Fruit fly (Drosophila melanogaster) whole organism, adult: Measurements from ENCODE around the gene Cpr78Cb.

Source experiments
- CG11617 ChIP-seq: fragments of 200-800 bp; sonication (Bioruptor generic); optimal IDR thresholded peaks from 2 replicates; lab custom pipeline; 2017; ENCODE audit warnings: mild to moderate bottlenecking, missing biosample characterization, missing genetic modification reagents, missing genetic modification characterization
- CG14711 ChIP-seq: fragments of 200-800 bp; sonication (Bioruptor generic); optimal IDR thresholded peaks from 2 replicates; lab custom pipeline; 2018; ENCODE audit warnings: missing biosample characterization, mild to moderate bottlenecking, missing genetic modification characterization, moderate library complexity
- CG1620 ChIP-seq: fragments of 200-800 bp; sonication (Bioruptor generic); optimal IDR thresholded peaks from 2 replicates; lab custom pipeline; 2016; ENCODE audit warnings: missing biosample characterization, missing genetic modification characterization
- CG33017 ChIP-seq: fragments of 200-800 bp; sonication (Bioruptor generic); optimal IDR thresholded peaks from 2 replicates; lab custom pipeline; 2018; ENCODE audit warnings: missing biosample characterization, mild to moderate bottlenecking, missing genetic modification characterization, moderate library complexity
- CG5204 ChIP-seq: fragments of 200-800 bp; sonication (Bioruptor generic); optimal IDR thresholded peaks from 2 replicates; lab custom pipeline; 2016; ENCODE audit warnings: missing biosample characterization, missing genetic modification characterization
- Clk ChIP-seq: fragments of 200-800 bp; sonication (Bioruptor generic); optimal IDR thresholded peaks from 2 replicates; lab custom pipeline; 2017; ENCODE audit warnings: missing biosample characterization, missing genetic modification characterization
- Crg-1 ChIP-seq: fragments of 200-800 bp; sonication (Bioruptor generic); optimal IDR thresholded peaks from 2 replicates; lab custom pipeline; 2016; ENCODE audit warnings: missing biosample characterization, missing genetic modification characterization
- Hr96 ChIP-seq: fragments of 200-800 bp; sonication (Bioruptor generic); optimal IDR thresholded peaks from 2 replicates; lab custom pipeline; 2016; ENCODE audit warnings: missing biosample characterization, missing genetic modification characterization
- Mnt ChIP-seq: fragments of 200-800 bp; sonication (Bioruptor generic); optimal IDR thresholded peaks from 2 replicates; lab custom pipeline; 2016; ENCODE audit warnings: missing biosample characterization, mild to moderate bottlenecking, missing genetic modification characterization
- bab1 ChIP-seq: fragments of 200-800 bp; sonication (Bioruptor generic); optimal IDR thresholded peaks from 3 replicates; lab custom pipeline; 2019; ENCODE audit warnings: missing biosample characterization, mild to moderate bottlenecking, missing genetic modification characterization, moderate library complexity
- kay ChIP-seq: fragments of 200-800 bp; sonication (Bioruptor generic); peaks from one replicate; lab custom pipeline; 2016; ENCODE audit warnings: missing biosample characterization, missing genetic modification characterization, borderline replicate concordance
- ovo ChIP-seq: fragments of 200-800 bp; sonication (Bioruptor generic); optimal IDR thresholded peaks from 2 replicates; lab custom pipeline; 2016; ENCODE audit warnings: missing biosample characterization, missing genetic modification characterization
- pad ChIP-seq: fragments of 200-800 bp; sonication (Bioruptor generic); optimal IDR thresholded peaks from 3 replicates; lab custom pipeline; 2017; ENCODE audit warnings: missing biosample characterization, missing genetic modification characterization, mild to moderate bottlenecking, moderate library complexity, missing genetic modification reagents
- tj ChIP-seq: fragments of 200-800 bp; sonication (Bioruptor generic); optimal IDR thresholded peaks from 3 replicates; lab custom pipeline; 2017; ENCODE audit warnings: missing biosample characterization, mild to moderate bottlenecking, missing genetic modification characterization, moderate library complexity

DNA sequence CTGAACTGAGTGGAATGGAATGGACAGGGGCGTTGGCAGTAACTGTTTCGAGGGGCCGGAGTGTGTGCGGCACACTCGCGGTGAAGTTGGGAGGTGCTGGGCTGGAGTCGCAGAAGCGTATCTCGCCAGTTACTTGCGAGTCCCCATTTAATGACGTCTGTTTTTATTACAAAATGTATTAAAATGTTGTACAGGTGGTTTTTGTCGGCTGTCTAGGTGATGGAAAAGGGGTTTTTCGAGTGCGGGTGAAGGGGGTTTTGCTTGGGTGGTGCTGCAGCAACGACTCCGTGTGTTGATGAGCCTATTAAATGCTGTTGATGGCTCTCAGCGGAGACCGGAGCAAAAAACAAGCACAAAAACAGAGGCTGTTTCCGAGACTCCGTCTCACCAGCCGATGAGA, 42.9 kb upstream of the Cpr78Cb start:
- TF ChIP-seq CG11617 (no peak), kay (GFP tag; lab: Kevin White, UChicago) (no peak), tj (GFP tag; lab: Kevin White, UChicago) (no peak), pad (GFP tag; lab: Kevin White, UChicago) (no peak), bab1 (no peak), ovo (GFP tag; lab: Kevin White, UChicago) (no peak), CG5204 (GFP tag; lab: Kevin White, UChicago) (no peak), CG14711 (tag; lab: Kevin White, UChicago) (no peak), CG33017 (tag; lab: Kevin White, UChicago) (no peak), Hr96 (GFP tag; lab: Kevin White, UChicago) (no peak), CG1620 (GFP tag; lab: Kevin White, UChicago) (no peak), Mnt (no peak), Clk (GFP tag; lab: Kevin White, UChicago) (no peak), Crg-1 (GFP tag; lab: Kevin White, UChicago) (no peak)
